Worm (Caenorhabditis elegans) whole organism, early embryonic: ENCODE data around the gene K02E10.4.

Source experiments
- F13C5.2 ChIP-seq: sonication (generic microtip); optimal IDR thresholded peaks from 2 replicates; lab custom pipeline; 2017; ENCODE audit warnings: mild to moderate bottlenecking, missing genetic modification characterization, inconsistent platforms, missing compliant biosample characterization
- ama-1 ChIP-seq: fragments of 150-350 bp; optimal IDR thresholded peaks from 2 replicates; lab custom pipeline; 2014
- ets-7 ChIP-seq: sonication (generic microtip); optimal IDR thresholded peaks from 2 replicates; lab custom pipeline; 2016; ENCODE audit warnings: missing genotype, missing genetic modification characterization, missing compliant biosample characterization

ce11 chrX:2536246-2536772, 53.2 kb downstream of the K02E10.4 start:
- TF ChIP-seq F13C5.2 (tag; lab: Kevin White, UChicago): peak; percentile 64
- no peak for TF ChIP-seq ama-1
- TF ChIP-seq ets-7 (tag; lab: Kevin White, UChicago): peak; percentile 46
